Worm (Caenorhabditis elegans): ENCODE measurements around the gene pho-12.

ce11 chrII:5011978-5012377, 48.6 kb downstream of the pho-12 start, which contains the start of gene F59A6.12:
- TF ChIP-seq ztf-11 (tag; optimal IDR thresholded peaks at IDR 0.05) (no peak), skn-1 (tag; optimal IDR thresholded peaks at IDR 0.05) (no peak), fkh-8 (tag; optimal IDR thresholded peaks at IDR 0.05) (no peak), nhr-76 (tag; optimal IDR thresholded peaks at IDR 0.05) (no peak), elt-2 (tag; optimal IDR thresholded peaks at IDR 0.05) (no peak), Y116A8C.19 (tag; optimal IDR thresholded peaks at IDR 0.05; ENCODE audit: borderline replicate concordance) (no peak), lsy-2 (tag; optimal IDR thresholded peaks at IDR 0.05) (no peak), zip-4 (GFP tag; optimal IDR thresholded peaks at IDR 0.05) (no peak), nhr-19 (GFP tag; conservative IDR thresholded peaks at IDR 0.05) (no peak), C34B4.2 (tag; optimal IDR thresholded peaks at IDR 0.05) (no peak)

Data from whole organism, L1 larva.